Fruit fly (Drosophila melanogaster): Measurements from ENCODE around the gene dpr5.

The dpr5 gene

DNA sequence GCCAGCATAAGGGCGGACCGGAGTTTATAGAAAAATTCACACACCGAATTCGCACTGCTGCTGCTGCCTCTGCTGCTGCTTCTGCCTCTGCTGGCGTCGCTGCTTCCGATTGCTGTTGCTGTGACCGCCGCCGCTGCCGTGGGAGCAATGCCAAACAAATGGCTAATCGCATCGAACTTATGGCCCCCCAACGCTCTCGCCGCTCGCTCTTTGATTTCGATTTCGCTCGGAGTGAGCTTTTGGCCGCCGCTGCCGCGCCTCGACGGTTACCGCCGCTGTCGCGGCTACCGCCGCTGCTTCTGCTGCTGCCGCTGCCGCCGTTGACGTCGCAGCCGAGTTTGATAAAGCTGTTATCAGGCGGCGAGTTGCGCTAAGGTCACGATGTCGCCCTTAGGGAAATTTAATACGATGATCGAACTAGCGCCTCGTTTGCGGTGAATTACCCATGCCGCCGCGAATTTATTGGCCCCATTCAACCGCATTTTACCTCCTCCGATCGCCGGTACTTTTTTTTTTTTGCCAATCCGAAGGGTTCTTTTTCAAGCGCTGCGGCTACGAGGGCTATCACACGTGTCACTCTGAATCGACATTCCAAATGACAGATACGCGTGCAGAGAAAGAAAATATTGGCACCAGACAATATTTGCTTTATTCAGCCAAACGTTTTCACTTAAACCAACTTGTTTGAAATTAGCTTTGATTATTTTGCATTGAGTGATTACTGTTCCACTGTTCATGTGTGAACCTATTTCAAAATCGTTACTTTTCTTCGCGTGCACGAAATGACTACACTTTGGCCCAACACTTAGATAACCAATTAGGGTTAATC lies 41.5 kb upstream of the dpr5 start (continued):
- TF ChIP-seq chinmo (GFP tag; IDR thresholded peaks at IDR 0.05; ENCODE audit: partially characterized antibody) (peak; percentile 43; the same call in 2 of the 4 replicates), CG12155 (GFP tag; optimal IDR thresholded peaks at IDR 0.05) (peak; percentile 59), B-H2 (GFP tag; optimal IDR thresholded peaks at IDR 0.05) (no peak), CG11695 (GFP tag; IDR thresholded peaks at IDR 0.05) (peak; percentile 73), Ada2b (GFP tag; IDR thresholded peaks at IDR 0.05) (peak; percentile 87), CG4707 (GFP tag; optimal IDR thresholded peaks at IDR 0.05) (no peak), CG9437 (GFP tag; optimal IDR thresholded peaks at IDR 0.05) (peak; percentile 37), CG17912 (GFP tag; optimal IDR thresholded peaks at IDR 0.05) (no peak), MESR4 (GFP tag; optimal IDR thresholded peaks at IDR 0.05) (no peak), CG2712 (tag; optimal IDR thresholded peaks at IDR 0.05) (peak; percentile 58), ERR (GFP tag; optimal IDR thresholded peaks at IDR 0.05) (peak; percentile 38), Abd-B (GFP tag; optimal IDR thresholded peaks at IDR 0.05) (peak; percentile 69), CG3838 (GFP tag; optimal IDR thresholded peaks at IDR 0.05) (no peak), Dad (GFP tag; optimal IDR thresholded peaks at IDR 0.05) (no peak), eyg (GFP tag; optimal IDR thresholded peaks at IDR 0.05) (peak; percentile 77), CG43689 (GFP tag; IDR thresholded peaks at IDR 0.05) (0 out of 2 replicates have a peak, but pooled peaks have one; percentile 26), scrt (GFP tag; optimal IDR thresholded peaks at IDR 0.05) (peak; percentile 39), NC2β (GFP tag; optimal IDR thresholded peaks at IDR 0.05) (peak; percentile 34), BtbVII (GFP tag; optimal IDR thresholded peaks at IDR 0.05) (peak; percentile 59), CG10147 (GFP tag; optimal IDR thresholded peaks at IDR 0.05) (peak; percentile 8), CG13775 (GFP tag; optimal IDR thresholded peaks at IDR 0.05) (peak; percentile 55), fd3F (GFP tag; optimal IDR thresholded peaks at IDR 0.05) (peak; percentile 62), CG9727 (GFP tag; optimal IDR thresholded peaks at IDR 0.05) (peak; percentile 60), exex (tag; optimal IDR thresholded peaks at IDR 0.05) (peak; percentile 81), dpn (GFP tag; optimal IDR thresholded peaks at IDR 0.05) (peak; percentile 55 to 63), seq (GFP tag; IDR thresholded peaks at IDR 0.05) (peak; percentile 81), CG2678 (tag; optimal IDR thresholded peaks at IDR 0.05) (peak; percentile 79), CG2889 (GFP tag; IDR thresholded peaks at IDR 0.05) (peak; percentile 82; the same call in 2 of the 3 replicates), fd64A (GFP tag; optimal IDR thresholded peaks at IDR 0.05) (no peak), Adf1 (GFP tag; IDR thresholded peaks at IDR 0.05) (peak; percentile 98), CG13123 (GFP tag; optimal IDR thresholded peaks at IDR 0.05) (no peak), CG30403 (GFP tag; optimal IDR thresholded peaks at IDR 0.05) (peak; percentile 64), CG16813 (GFP tag; IDR thresholded peaks at IDR 0.05; ENCODE audit: partially characterized antibody) (no peak), lov (optimal IDR thresholded peaks at IDR 0.05) (no peak), lov (GFP tag; IDR thresholded peaks at IDR 0.05) (no peak), Hr3 (GFP tag; optimal IDR thresholded peaks at IDR 0.05) (peak; percentile 46), Hr51 (GFP tag; optimal IDR thresholded peaks at IDR 0.05) (peak; percentile 48 to 53), NfI (GFP tag; optimal IDR thresholded peaks at IDR 0.05) (peak; percentile 75), Oli (tag; optimal IDR thresholded peaks at IDR 0.05) (peak; percentile 60), her (GFP tag; optimal IDR thresholded peaks at IDR 0.05) (peak; percentile 57), sens (GFP tag) (peak; percentile 80), disco-r (GFP tag; optimal IDR thresholded peaks at IDR 0.05) (peak; percentile 0), CG6683 (GFP tag; optimal IDR thresholded peaks at IDR 0.05) (peak; percentile 21), CG2199 (GFP tag; IDR thresholded peaks at IDR 0.05) (0 out of 3 replicates have a peak, but pooled peaks have one; percentile 37), CG31441 (GFP tag; IDR thresholded peaks at IDR 0.05) (peak; percentile 52; the same call in 1 of the 2 replicates), bab2 (GFP tag; optimal IDR thresholded peaks at IDR 0.05) (peak; percentile 47), ham (GFP tag; IDR thresholded peaks at IDR 0.05) (peak; percentile 69; the same call in 1 of the 2 replicates), sug (tag; optimal IDR thresholded peaks at IDR 0.05) (peak; percentile 50), CG6175 (GFP tag; IDR thresholded peaks at IDR 0.05) (peak; percentile 62; the same call in 2 of the 3 replicates)
